Fruit fly (Drosophila melanogaster) whole organism, wandering third instar larva: Measurements from ENCODE around the gene CG13675.
A peak's percentile ranks its signal among the peaks of the same experiment; 100 is the strongest.

ENCODE experiments used
- OdsH ChIP-seq: fragments of 200-800 bp; sonication (Bioruptor generic); optimal IDR thresholded peaks from 2 replicates; lab custom pipeline; 2016; ENCODE audit warnings: missing biosample characterization, mild to moderate bottlenecking, missing genetic modification characterization
- lola ChIP-seq: fragments of >200 bp; optimal IDR thresholded peaks from 2 replicates; lab custom pipeline; 2017; ENCODE audit warnings: missing biosample characterization, missing genetic modification characterization
- rgr ChIP-seq: fragments of 200-800 bp; sonication (Bioruptor generic); optimal IDR thresholded peaks from 3 replicates; lab custom pipeline; 2016; ENCODE audit warnings: missing biosample characterization, mild to moderate bottlenecking, missing genetic modification characterization
- usp ChIP-seq: fragments of >200 bp; optimal IDR thresholded peaks from 2 replicates; lab custom pipeline; 2017; ENCODE audit warnings: missing biosample characterization, missing genetic modification characterization

DNA sequence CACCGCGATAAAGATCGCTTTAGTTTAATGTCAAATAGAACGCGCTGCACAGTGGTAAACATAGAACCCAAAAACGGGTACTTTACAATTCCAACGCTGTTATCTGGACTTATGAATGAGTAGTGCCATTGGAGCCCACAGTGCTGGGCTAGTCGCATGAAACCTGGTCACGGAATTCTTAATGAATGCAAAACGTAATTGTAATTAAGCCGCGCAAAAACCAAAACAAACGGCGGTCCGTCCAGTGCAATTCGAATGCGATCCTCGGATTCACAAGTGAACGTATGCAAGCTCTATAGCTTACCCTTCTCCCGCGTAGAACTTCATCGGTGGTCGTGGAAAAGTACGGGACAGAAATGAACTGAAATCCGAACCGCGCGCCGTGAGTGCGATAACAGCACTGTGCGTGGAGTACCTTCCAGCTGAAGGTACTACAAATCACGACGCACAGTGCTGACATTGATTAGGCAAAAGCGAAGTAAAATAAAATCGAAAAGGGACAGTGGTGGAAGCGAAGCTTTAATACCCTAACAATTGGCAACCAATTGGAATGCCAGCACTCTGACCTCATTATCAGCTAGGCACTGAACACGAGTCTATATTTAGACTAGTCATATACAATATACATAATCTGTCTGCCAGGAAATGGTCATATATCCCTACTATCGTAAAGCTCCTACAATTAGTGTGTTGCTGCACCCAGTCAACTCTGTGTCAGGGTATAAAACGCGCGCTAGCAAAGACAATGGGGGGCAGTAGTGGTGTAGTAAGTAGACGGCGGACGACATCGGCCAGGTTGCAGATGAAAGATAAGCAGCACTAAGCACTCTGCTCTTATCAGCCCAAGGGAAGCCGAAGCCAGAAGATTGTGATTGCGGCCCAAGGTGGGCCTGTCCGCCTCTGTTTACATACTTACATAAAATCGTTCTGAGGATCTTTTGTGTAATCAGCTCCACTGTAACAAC, 20.2 kb upstream of the CG13675 start:
- peak; percentile 26 for TF ChIP-seq OdsH (GFP tag; lab: Kevin White, UChicago)
- peak; percentile 47 for TF ChIP-seq rgr
- no peak for TF ChIP-seq lola
- no peak for TF ChIP-seq usp (GFP tag; lab: Kevin White, UChicago)
